Worm (Caenorhabditis elegans) whole organism, young adult: ENCODE data around the gene ZK688.1.

ENCODE experiments used
- B0261.1 ChIP-seq: sonication (generic microtip); optimal IDR thresholded peaks from 2 replicates; lab custom pipeline; 2016; ENCODE audit warnings: mild to moderate bottlenecking, missing genetic modification characterization, moderate library complexity, missing compliant biosample characterization
- C17E4.6 ChIP-seq: fragments of 200-800 bp; sonication (Bioruptor generic); IDR thresholded peaks from 2 replicates; pipeline ENCODE4 v1.3.6; 2022; ENCODE audit warnings: missing genetic modification reagents, missing genetic modification characterization, missing compliant biosample characterization
- D2030.7 ChIP-seq: fragments of 200-800 bp; sonication (Bioruptor generic); IDR thresholded peaks from 2 replicates; pipeline ENCODE4 v1.3.6; 2022; ENCODE audit warnings: missing genetic modification reagents, missing genetic modification characterization, missing compliant biosample characterization
- F33H1.4 ChIP-seq: fragments of 200-800 bp; sonication (Bioruptor generic); IDR thresholded peaks from 2 replicates; pipeline ENCODE4 v1.3.6; 2022; ENCODE audit warnings: missing genetic modification reagents, missing genetic modification characterization, missing compliant biosample characterization
- F37B4.10 ChIP-seq: fragments of 200-800 bp; sonication (Bioruptor generic); IDR thresholded peaks from 2 replicates; pipeline ENCODE4 v1.3.6; 2022; ENCODE audit warnings: missing genetic modification characterization, missing compliant biosample characterization
- F39B2.1 ChIP-seq: fragments of 200-800 bp; sonication (Bioruptor generic); IDR thresholded peaks from 2 replicates; pipeline ENCODE4 v1.3.6; 2022; ENCODE audit warnings: missing genetic modification reagents, missing genetic modification characterization, missing compliant biosample characterization
- Y56A3A.18 ChIP-seq: fragments of 200-800 bp; sonication (Bioruptor generic); IDR thresholded peaks from 2 replicates; pipeline ENCODE4 v1.3.6; 2022; ENCODE audit warnings: missing genetic modification reagents, missing genetic modification characterization, missing compliant biosample characterization
- Y79H2A.3 ChIP-seq: fragments of 200-800 bp; sonication (Bioruptor generic); conservative IDR thresholded peaks from 2 replicates; pipeline ENCODE4 v1.3.6; 2022; ENCODE audit warnings: missing genetic modification reagents, missing genetic modification characterization, missing compliant biosample characterization
- Y95B8A.8 ChIP-seq: fragments of 200-800 bp; sonication (Bioruptor generic); IDR thresholded peaks from 2 replicates; pipeline ENCODE4 v1.3.6; 2022; ENCODE audit warnings: missing genetic modification reagents, missing genetic modification characterization, missing compliant biosample characterization
- aptf-2 ChIP-seq: fragments of 200-800 bp; sonication (Bioruptor generic); conservative IDR thresholded peaks from 2 replicates; pipeline ENCODE4 v1.3.6; 2022; ENCODE audit warnings: missing genetic modification reagents, missing genetic modification characterization, missing compliant biosample characterization
- aptf-3 ChIP-seq: fragments of 200-800 bp; sonication (Bioruptor generic); IDR thresholded peaks from 2 replicates; pipeline ENCODE4 v1.3.6; 2022; ENCODE audit warnings: missing genetic modification characterization, missing compliant biosample characterization
- athp-1 ChIP-seq: sonication (generic microtip); optimal IDR thresholded peaks from 2 replicates; lab custom pipeline; 2017; ENCODE audit warnings: mild to moderate bottlenecking, missing genetic modification characterization, missing compliant biosample characterization
- attf-3 ChIP-seq: fragments of 200-800 bp; sonication (Bioruptor generic); conservative IDR thresholded peaks from 2 replicates; pipeline ENCODE4 v1.3.6; 2022; ENCODE audit warnings: missing genetic modification reagents, missing genetic modification characterization, missing compliant biosample characterization
- attf-6 ChIP-seq: fragments of 200-800 bp; sonication (Bioruptor generic); IDR thresholded peaks from 2 replicates; pipeline ENCODE4 v1.3.6; 2022; ENCODE audit warnings: missing genetic modification reagents, missing genetic modification characterization, missing compliant biosample characterization
- cebp-2 ChIP-seq: fragments of 200-800 bp; sonication (Bioruptor generic); IDR thresholded peaks from 2 replicates; pipeline ENCODE4 v1.3.6; 2022; ENCODE audit warnings: missing genetic modification characterization, missing compliant biosample characterization
- ceh-100 ChIP-seq: fragments of 200-800 bp; sonication (Bioruptor generic); IDR thresholded peaks from 2 replicates; pipeline ENCODE4 v1.3.6; 2022; ENCODE audit warnings: missing genetic modification reagents, missing genetic modification characterization, missing compliant biosample characterization
- ceh-27 ChIP-seq: fragments of 200-800 bp; sonication (Bioruptor generic); optimal IDR thresholded peaks from 2 replicates; lab custom pipeline; 2018; ENCODE audit warnings: mild to moderate bottlenecking, missing genetic modification characterization, moderate library complexity, missing compliant biosample characterization
- ceh-58 ChIP-seq: fragments of 200-800 bp; sonication (Bioruptor generic); IDR thresholded peaks from 2 replicates; pipeline ENCODE4 v1.3.6; 2022; ENCODE audit warnings: missing genetic modification characterization, missing compliant biosample characterization
- egl-44 ChIP-seq: fragments of 200-800 bp; sonication (Bioruptor generic); IDR thresholded peaks from 2 replicates; pipeline ENCODE4 v1.3.6; 2022; ENCODE audit warnings: missing genetic modification reagents, missing genetic modification characterization, missing compliant biosample characterization
- egrh-3 ChIP-seq: fragments of 200-800 bp; sonication (Bioruptor generic); IDR thresholded peaks from 2 replicates; pipeline ENCODE4 v1.3.6; 2022; ENCODE audit warnings: missing genetic modification reagents, missing genetic modification characterization, missing compliant biosample characterization
- ekl-4 ChIP-seq: fragments of 200-800 bp; sonication (Bioruptor generic); IDR thresholded peaks from 2 replicates; pipeline ENCODE4 v1.3.6; 2022; ENCODE audit warnings: missing genetic modification reagents, missing genetic modification characterization, missing compliant biosample characterization
- hmg-1.2 ChIP-seq: fragments of 200-800 bp; sonication (Bioruptor generic); IDR thresholded peaks from 2 replicates; pipeline ENCODE4 v1.3.6; 2022; ENCODE audit warnings: missing genetic modification reagents, missing genetic modification characterization, missing compliant biosample characterization
- hmg-20 ChIP-seq: fragments of 200-800 bp; sonication (Bioruptor generic); IDR thresholded peaks from 2 replicates; pipeline ENCODE4 v1.3.6; 2022; ENCODE audit warnings: missing genetic modification reagents, missing genetic modification characterization, missing compliant biosample characterization
- hsf-1 ChIP-seq: fragments of 200-800 bp; sonication (Bioruptor generic); IDR thresholded peaks from 2 replicates; pipeline ENCODE4 v1.3.6; 2022; ENCODE audit warnings: missing genetic modification reagents, missing genetic modification characterization, missing compliant biosample characterization
- lin-26 ChIP-seq: fragments of 200-800 bp; sonication (Bioruptor generic); IDR thresholded peaks from 2 replicates; pipeline ENCODE4 v1.3.6; 2022; ENCODE audit warnings: missing genetic modification reagents, missing genetic modification characterization, missing compliant biosample characterization
- madf-3 ChIP-seq: fragments of 200-800 bp; sonication (Bioruptor generic); IDR thresholded peaks from 2 replicates; pipeline ENCODE4 v1.3.6; 2022; ENCODE audit warnings: missing genetic modification reagents, missing genetic modification characterization, missing compliant biosample characterization
- madf-6 ChIP-seq: fragments of 200-800 bp; sonication (Bioruptor generic); IDR thresholded peaks from 2 replicates; pipeline ENCODE4 v1.3.6; 2022; ENCODE audit warnings: missing genetic modification reagents, missing genetic modification characterization, missing compliant biosample characterization
- madf-8 ChIP-seq: fragments of 200-800 bp; sonication (Bioruptor generic); conservative IDR thresholded peaks from 2 replicates; pipeline ENCODE4 v1.3.6; 2022; ENCODE audit warnings: missing genetic modification reagents, missing genetic modification characterization, missing compliant biosample characterization
- mcd-1 ChIP-seq: fragments of 200-800 bp; sonication (Bioruptor generic); IDR thresholded peaks from 2 replicates; pipeline ENCODE4 v1.3.6; 2022; ENCODE audit warnings: missing genetic modification reagents, missing genetic modification characterization, missing compliant biosample characterization
- pbrm-1 ChIP-seq: fragments of 200-800 bp; sonication (Bioruptor generic); IDR thresholded peaks from 2 replicates; pipeline ENCODE4 v1.3.6; 2022; ENCODE audit warnings: missing genetic modification reagents, missing genetic modification characterization, missing compliant biosample characterization
- rcor-1 ChIP-seq: fragments of 200-800 bp; sonication (Bioruptor generic); IDR thresholded peaks from 2 replicates; pipeline ENCODE4 v1.3.6; 2022; ENCODE audit warnings: missing genetic modification reagents, missing genetic modification characterization, missing compliant biosample characterization
- repo-1 ChIP-seq: sonication (generic microtip); optimal IDR thresholded peaks from 2 replicates; lab custom pipeline; 2017; ENCODE audit warnings: mild to moderate bottlenecking, missing genetic modification characterization, missing compliant biosample characterization
- rpc-1 ChIP-seq, 2 experiments: fragments of 150-350 bp in 1 of 2; sonication (generic microtip) in 1 of 2; optimal IDR thresholded peaks; 2 replicates each; lab custom pipeline; 2014 to 2018; ENCODE audit warnings: missing biosample characterization in 1 of 2, missing genetic modification characterization in 1 of 2, missing genetic modification reagents in 1 of 2, missing genotype in 1 of 2
- sea-2 ChIP-seq: fragments of 200-800 bp; sonication (Bioruptor generic); IDR thresholded peaks from 2 replicates; pipeline ENCODE4 v1.3.6; 2022; ENCODE audit warnings: missing genetic modification characterization, missing compliant biosample characterization
- tbp1 ChIP-seq: fragments of 200-800 bp; sonication (Bioruptor generic); optimal IDR thresholded peaks from 2 replicates; lab custom pipeline; 2018; ENCODE audit warnings: mild to moderate bottlenecking, missing genetic modification characterization, missing compliant biosample characterization
- ztf-18 ChIP-seq: sonication (generic microtip); optimal IDR thresholded peaks from 2 replicates; lab custom pipeline; 2016; ENCODE audit warnings: missing genotype, mild to moderate bottlenecking, missing genetic modification characterization, missing compliant biosample characterization
- ztf-25 ChIP-seq: fragments of 200-800 bp; sonication (Bioruptor generic); IDR thresholded peaks from 2 replicates; pipeline ENCODE4 v1.3.6; 2022; ENCODE audit warnings: missing genetic modification reagents, missing genetic modification characterization, missing compliant biosample characterization
- ztf-3 ChIP-seq: fragments of 200-800 bp; sonication (Bioruptor generic); optimal IDR thresholded peaks from 2 replicates; lab custom pipeline; 2018; ENCODE audit warnings: mild to moderate bottlenecking, missing genetic modification characterization, missing compliant biosample characterization

ZK688.1 gene

ce11 chrIII:7953688-7954313 is 44.4 kb downstream of the ZK688.1 start:
- TF ChIP-seq madf-8, result 0 out of 2 replicates have a peak, but pooled peaks have one; percentile 9
- TF ChIP-seq ceh-58 (GFP tag; lab: Robert Waterston, UW), result 0 out of 2 replicates have a peak, but pooled peaks have one; percentile 85
- peak; percentile 54; the same call in 1 of the 2 replicates for TF ChIP-seq madf-3
- TF ChIP-seq egrh-3 (GFP tag; lab: Robert Waterston, UW), result peak; percentile 30; the same call in 1 of the 2 replicates
- peak; percentile 47; the same call in 1 of the 2 replicates for TF ChIP-seq attf-3 (GFP tag; lab: Robert Waterston, UW)
- peak; percentile 54; the same call in 1 of the 2 replicates for TF ChIP-seq Y95B8A.8
- TF ChIP-seq Y79H2A.3 (GFP tag; lab: Robert Waterston, UW), result peak; percentile 63; the same call in 1 of the 2 replicates
- peak; percentile 75 for TF ChIP-seq hsf-1 (GFP tag; lab: Robert Waterston, UW)
- TF ChIP-seq rcor-1 (GFP tag; lab: Robert Waterston, UW), result peak; percentile 58
- TF ChIP-seq F33H1.4 (GFP tag; lab: Robert Waterston, UW), result peak; percentile 63
- TF ChIP-seq F37B4.10 (GFP tag; lab: Robert Waterston, UW), result 0 out of 2 replicates have a peak, but pooled peaks have one; percentile 78
- peak; percentile 39 for TF ChIP-seq hmg-1.2 (GFP tag; lab: Robert Waterston, UW)
- peak; percentile 91 for TF ChIP-seq egl-44 (GFP tag; lab: Robert Waterston, UW)
- peak; percentile 73 for TF ChIP-seq attf-6 (GFP tag; lab: Robert Waterston, UW)
- TF ChIP-seq ztf-25 (GFP tag; lab: Robert Waterston, UW), result 0 out of 2 replicates have a peak, but pooled peaks have one; percentile 42
- peak; percentile 84; the same call in 1 of the 2 replicates for TF ChIP-seq aptf-3
- TF ChIP-seq pbrm-1 (GFP tag; lab: Robert Waterston, UW), result peak; percentile 57; the same call in 1 of the 2 replicates
- peak; percentile 71 for TF ChIP-seq madf-6 (GFP tag; lab: Robert Waterston, UW)
- peak; percentile 49 for TF ChIP-seq B0261.1 (tag; lab: Kevin White, UChicago)
- TF ChIP-seq rpc-1 (optimal IDR thresholded peaks at IDR 0.05; lab: Kevin White, UChicago), result peak; percentile 2
- peak; percentile 59 for TF ChIP-seq rpc-1 (tag; optimal IDR thresholded peaks at IDR 0.05; lab: Kevin White, UChicago)
- peak; percentile 71 for TF ChIP-seq tbp1 (GFP tag; lab: Kevin White, UChicago)
- TF ChIP-seq F39B2.1 (GFP tag; lab: Robert Waterston, UW), result 0 out of 2 replicates have a peak, but pooled peaks have one; percentile 63
- TF ChIP-seq C17E4.6, result peak; percentile 61; the same call in 1 of the 2 replicates
- peak; percentile 86 for TF ChIP-seq lin-26 (GFP tag; lab: Robert Waterston, UW)
- TF ChIP-seq mcd-1, result peak; percentile 42; the same call in 1 of the 2 replicates
- TF ChIP-seq cebp-2, result 0 out of 2 replicates have a peak, but pooled peaks have one; percentile 49
- peak; percentile 87 for TF ChIP-seq D2030.7 (GFP tag; lab: Robert Waterston, UW)
- peak; percentile 54; the same call in 1 of the 2 replicates for TF ChIP-seq Y56A3A.18
- TF ChIP-seq ekl-4, result peak; percentile 62; the same call in 1 of the 2 replicates
- TF ChIP-seq ceh-100 (GFP tag; lab: Robert Waterston, UW), result 0 out of 2 replicates have a peak, but pooled peaks have one; percentile 12
- 0 out of 2 replicates have a peak, but pooled peaks have one; percentile 26 for TF ChIP-seq aptf-2
- TF ChIP-seq hmg-20 (GFP tag; lab: Robert Waterston, UW), result peak; percentile 26; the same call in 1 of the 2 replicates

DNA sequence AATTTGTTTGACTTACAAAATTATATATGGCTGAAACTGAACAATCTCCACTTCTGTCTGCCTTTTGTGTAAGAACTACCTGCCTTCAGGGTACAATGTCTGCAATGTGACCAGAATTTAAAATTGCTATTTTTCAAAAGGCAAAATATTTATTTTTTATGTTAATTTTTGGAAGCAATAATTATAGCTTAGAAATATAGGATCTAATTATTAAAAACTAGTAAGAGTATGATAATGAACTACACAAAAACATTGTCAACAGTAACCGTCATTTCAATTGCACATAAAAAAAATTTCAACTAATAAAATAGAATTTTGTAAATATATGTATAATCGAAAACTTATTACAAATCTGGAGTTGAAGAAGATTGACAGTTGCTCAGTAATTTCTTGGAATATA is 47.6 kb downstream of the ZK688.1 start, which contains the start of gene C29E4.9:
C29E4.9 (minus strand) TSS at position 101 of the 400 bp plus-strand sequence.
- no peak for TF ChIP-seq athp-1 (tag; lab: Kevin White, UChicago)
- no peak for TF ChIP-seq ceh-27
- no peak for TF ChIP-seq ztf-3 (GFP tag; lab: Kevin White, UChicago)
- no peak for TF ChIP-seq repo-1 (tag; lab: Kevin White, UChicago)
- TF ChIP-seq sea-2 (GFP tag; lab: Robert Waterston, UW), result no peak
- TF ChIP-seq ztf-18 (tag; lab: Kevin White, UChicago), result no peak
- no peak for TF ChIP-seq Y95B8A.8
